Fruit fly (Drosophila melanogaster) whole organism, wandering third instar larva: ENCODE measurements around the gene Sec71.
A peak's percentile ranks its signal among the peaks of the same experiment; 100 is the strongest.

Experiments used
- Abd-B ChIP-seq: fragments of >200 bp; optimal IDR thresholded peaks from 2 replicates; lab custom pipeline; 2017; ENCODE audit warnings: missing biosample characterization, missing genetic modification characterization
- CG32264 ChIP-seq: fragments of 200-800 bp; sonication (Bioruptor generic); optimal IDR thresholded peaks from 2 replicates; lab custom pipeline; 2016; ENCODE audit warnings: missing biosample characterization, missing genetic modification characterization
- CG9705 ChIP-seq: fragments of 200-800 bp; sonication (Bioruptor generic); optimal IDR thresholded peaks from 2 replicates; lab custom pipeline; 2018; ENCODE audit warnings: missing biosample characterization, mild to moderate bottlenecking, missing genetic modification characterization
- CrebA ChIP-seq: fragments of 200-800 bp; sonication (Bioruptor generic); optimal IDR thresholded peaks from 2 replicates; lab custom pipeline; 2016; ENCODE audit warnings: missing biosample characterization, mild to moderate bottlenecking, missing genetic modification characterization, borderline replicate concordance
- Dif ChIP-seq: fragments of 200-275, 200-300 bp; sonication (Bioruptor generic); optimal IDR thresholded peaks from 2 replicates; lab custom pipeline; 2018; ENCODE audit warnings: missing biosample characterization, missing genetic modification characterization; ENCODE audit not compliant: partially characterized antibody
- GATAd ChIP-seq: sonication (Bioruptor generic); optimal IDR thresholded peaks from 2 replicates; lab custom pipeline; 2016; ENCODE audit warnings: missing biosample characterization, missing genetic modification characterization
- HLH106 ChIP-seq: fragments of 200-800 bp; optimal IDR thresholded peaks from 3 replicates; lab custom pipeline; 2019; ENCODE audit warnings: missing biosample characterization, mild to moderate bottlenecking, missing genetic modification characterization, moderate library complexity
- Hnf4 ChIP-seq: fragments of 200-800 bp; sonication (Bioruptor generic); optimal IDR thresholded peaks from 2 replicates; lab custom pipeline; 2016; ENCODE audit warnings: missing biosample characterization, mild to moderate bottlenecking, missing genetic modification characterization
- Hr83 ChIP-seq: fragments of 200-300 bp; sonication (Bioruptor generic); optimal IDR thresholded peaks from 2 replicates; lab custom pipeline; 2016; ENCODE audit warnings: missing biosample characterization, mild to moderate bottlenecking, missing genetic modification characterization, moderate library complexity; ENCODE audit not compliant: poor library complexity, severe bottlenecking
- Jra ChIP-seq: sonication (Bioruptor generic); optimal IDR thresholded peaks from 2 replicates; lab custom pipeline; 2016; ENCODE audit warnings: missing biosample characterization, missing genetic modification characterization
- Mio ChIP-seq: sonication (Bioruptor generic); optimal IDR thresholded peaks from 2 replicates; lab custom pipeline; 2016; ENCODE audit warnings: missing biosample characterization, missing genetic modification characterization
- Myc ChIP-seq: fragments of >200 bp; optimal IDR thresholded peaks from 2 replicates; lab custom pipeline; 2017
- OdsH ChIP-seq: fragments of 200-800 bp; sonication (Bioruptor generic); optimal IDR thresholded peaks from 2 replicates; lab custom pipeline; 2016; ENCODE audit warnings: missing biosample characterization, mild to moderate bottlenecking, missing genetic modification characterization
- Rel ChIP-seq, 2 experiments: fragments of 200-800 bp; sonication (Bioruptor generic) in 1 of 2; optimal IDR thresholded peaks; 2 replicates in 1 of 2; 3 replicates in 1 of 2; lab custom pipeline; 2016 to 2019; ENCODE audit warnings: mild to moderate bottlenecking in 2 of 2, missing biosample characterization in 2 of 2, missing genetic modification characterization in 2 of 2, moderate library complexity in 1 of 2
- Sp1 ChIP-seq: fragments of 200-800 bp; sonication (Bioruptor generic); optimal IDR thresholded peaks from 3 replicates; lab custom pipeline; 2019; ENCODE audit warnings: missing biosample characterization, mild to moderate bottlenecking, missing genetic modification characterization, moderate library complexity
- br ChIP-seq: fragments of 200-800 bp; sonication (Bioruptor generic); optimal IDR thresholded peaks from 2 replicates; lab custom pipeline; 2016; ENCODE audit warnings: missing biosample characterization, missing genetic modification characterization
- dmrt93B ChIP-seq: fragments of 200-800 bp; sonication (Bioruptor generic); optimal IDR thresholded peaks from 2 replicates; lab custom pipeline; 2018; ENCODE audit warnings: missing biosample characterization, mild to moderate bottlenecking, missing genetic modification characterization
- dsf ChIP-seq: sonication (Bioruptor generic); optimal IDR thresholded peaks from 2 replicates; lab custom pipeline; 2016; ENCODE audit warnings: missing biosample characterization, missing genetic modification characterization, borderline replicate concordance
- ey ChIP-seq: fragments of 200-800 bp; sonication (Bioruptor generic); optimal IDR thresholded peaks from 2 replicates; lab custom pipeline; 2016; ENCODE audit warnings: missing biosample characterization, missing genetic modification characterization
- foxo ChIP-seq, 2 experiments: fragments of 200-800 bp; sonication (Bioruptor generic); optimal IDR thresholded peaks; 2 replicates in 1 of 2; 3 replicates in 1 of 2; lab custom pipeline; 2016 to 2017; ENCODE audit warnings: missing biosample characterization in 2 of 2, missing genetic modification characterization in 2 of 2
- fru ChIP-seq: fragments of 200-800 bp; sonication (Bioruptor generic); optimal IDR thresholded peaks from 3 replicates; lab custom pipeline; 2016; ENCODE audit warnings: missing biosample characterization, mild to moderate bottlenecking, missing genetic modification characterization
- h ChIP-seq: fragments of 200-800 bp; sonication (Bioruptor generic); optimal IDR thresholded peaks from 3 replicates; lab custom pipeline; 2016; ENCODE audit warnings: missing biosample characterization, mild to moderate bottlenecking, missing genetic modification characterization
- jim ChIP-seq: fragments of 175-275, 200-325 bp; sonication (Bioruptor generic); optimal IDR thresholded peaks from 2 replicates; lab custom pipeline; 2016; ENCODE audit warnings: missing biosample characterization, mild to moderate bottlenecking, missing genetic modification characterization
- lola ChIP-seq: fragments of >200 bp; optimal IDR thresholded peaks from 2 replicates; lab custom pipeline; 2017; ENCODE audit warnings: missing biosample characterization, missing genetic modification characterization
- psq ChIP-seq: fragments of 200-800 bp; sonication (Bioruptor generic); optimal IDR thresholded peaks from 3 replicates; lab custom pipeline; 2017; ENCODE audit warnings: missing biosample characterization, mild to moderate bottlenecking, missing genetic modification characterization, moderate library complexity
- rgr ChIP-seq: fragments of 200-800 bp; sonication (Bioruptor generic); optimal IDR thresholded peaks from 3 replicates; lab custom pipeline; 2016; ENCODE audit warnings: missing biosample characterization, mild to moderate bottlenecking, missing genetic modification characterization
- sage ChIP-seq: fragments of 200-800 bp; sonication (Bioruptor generic); optimal IDR thresholded peaks from 2 replicates; lab custom pipeline; 2016; ENCODE audit warnings: missing biosample characterization, mild to moderate bottlenecking, missing genetic modification characterization
- sv ChIP-seq: fragments of 200-800 bp; sonication (Bioruptor generic); optimal IDR thresholded peaks from 3 replicates; lab custom pipeline; 2016; ENCODE audit warnings: missing biosample characterization, missing genetic modification characterization
- usp ChIP-seq: fragments of >200 bp; optimal IDR thresholded peaks from 2 replicates; lab custom pipeline; 2017; ENCODE audit warnings: missing biosample characterization, missing genetic modification characterization
- woc ChIP-seq: sonication (Bioruptor generic); optimal IDR thresholded peaks from 2 replicates; lab custom pipeline; 2016; ENCODE audit warnings: missing biosample characterization, mild to moderate bottlenecking, missing genetic modification characterization

Gene Sec71

dm6 chr2L:13780109-13780947 lies 13.0 kb upstream of the Sec71 start, which contains the start of the genes CG9008 and p38b:
Gene CG9008, minus strand, starts transcription at chr2L:13780165.
Gene p38b, plus strand, starts transcription at chr2L:13780689.
- TF ChIP-seq Jra (GFP tag; lab: Kevin White, UChicago) (no peak), OdsH (GFP tag; lab: Kevin White, UChicago) (peak; percentile 76), Hnf4 (GFP tag; lab: Kevin White, UChicago) (peak; percentile 39), sage (GFP tag; lab: Kevin White, UChicago) (peak; percentile 79), sv (GFP tag; lab: Kevin White, UChicago) (peak; percentile 65), HLH106 (tag; lab: Kevin White, UChicago) (peak; percentile 89), h (GFP tag; lab: Kevin White, UChicago) (peak; percentile 69), CrebA (GFP tag; lab: Kevin White, UChicago) (no peak), usp (GFP tag; lab: Kevin White, UChicago) (no peak), foxo (GFP tag; optimal IDR thresholded peaks at IDR 0.05; lab: Kevin White, UChicago) (peak in 1 of 2 experiments; percentile 87), woc (peak; percentile 86), Dif (GFP tag; lab: Kevin White, UChicago) (no peak), Sp1 (GFP tag; lab: Kevin White, UChicago) (peak; percentile 93), Hr83 (GFP tag; lab: Kevin White, UChicago) (peak; percentile 74), CG32264 (GFP tag; lab: Kevin White, UChicago) (peak; percentile 39), Mio (no peak), psq (peak; percentile 84), br (GFP tag; lab: Kevin White, UChicago) (peak; percentile 42), dmrt93B (GFP tag; lab: Kevin White, UChicago) (no peak), fru (peak; percentile 78), CG9705 (GFP tag; lab: Kevin White, UChicago) (peak; percentile 65), jim (peak; percentile 57), rgr (GFP tag; lab: Kevin White, UChicago) (peak; percentile 58), ey (peak; percentile 26), dsf (GFP tag; lab: Kevin White, UChicago) (peak; percentile 18), GATAd (GFP tag; lab: Kevin White, UChicago) (no peak), Rel (GFP tag; optimal IDR thresholded peaks at IDR 0.05; lab: Kevin White, UChicago) (peak; percentile 23), Rel (tag; optimal IDR thresholded peaks at IDR 0.05; lab: Kevin White, UChicago) (peak; percentile 8)

dm6 chr2L:13783264-13784154 lies 9.8 kb upstream of the Sec71 start, which contains the start of gene Eato:
Gene Eato, plus strand, starts transcription at chr2L:13784084.
- TF ChIP-seq Rel (GFP tag; optimal IDR thresholded peaks at IDR 0.05; lab: Kevin White, UChicago) (no peak), Rel (tag; optimal IDR thresholded peaks at IDR 0.05; lab: Kevin White, UChicago) (peak; percentile 15), Mio (no peak), ey (peak; percentile 22), woc (no peak), psq (peak; percentile 25), Hr83 (GFP tag; lab: Kevin White, UChicago) (peak; percentile 3), Hnf4 (GFP tag; lab: Kevin White, UChicago) (peak; percentile 20), OdsH (GFP tag; lab: Kevin White, UChicago) (peak; percentile 17), rgr (GFP tag; lab: Kevin White, UChicago) (peak; percentile 45), CG32264 (GFP tag; lab: Kevin White, UChicago) (no peak), foxo (GFP tag; optimal IDR thresholded peaks at IDR 0.05; lab: Kevin White, UChicago) (peak in 1 of 2 experiments; percentile 53), br (GFP tag; lab: Kevin White, UChicago) (peak; percentile 9), jim (peak; percentile 41), Myc (lab: Kevin White, UChicago) (peak; percentile 19), CrebA (GFP tag; lab: Kevin White, UChicago) (no peak), HLH106 (tag; lab: Kevin White, UChicago) (peak; percentile 16), lola (no peak)

DNA sequence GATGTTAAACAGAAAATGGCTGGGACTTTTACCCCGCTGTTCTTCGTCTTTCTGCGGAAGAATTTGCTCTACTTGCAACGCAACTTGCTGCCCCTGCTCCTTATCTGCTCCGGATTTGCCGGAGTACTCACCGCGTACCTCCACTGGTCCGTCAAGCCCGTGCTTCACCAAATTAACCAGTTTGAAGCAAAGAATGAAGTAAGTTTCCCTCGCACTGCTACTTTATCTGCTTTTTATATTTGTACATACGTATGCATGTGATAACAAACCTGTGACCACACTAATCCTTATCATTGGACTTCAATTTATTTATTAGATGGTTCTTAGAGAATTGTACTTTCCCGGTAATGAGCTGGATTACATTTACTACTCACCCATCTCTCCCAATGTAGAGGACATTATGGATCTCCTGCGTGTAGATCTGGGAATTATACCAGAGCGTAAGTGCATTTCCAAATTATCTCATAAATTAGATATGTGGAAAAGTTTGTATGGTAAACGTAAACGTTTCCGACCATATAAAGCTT lies 9.1 kb upstream of the Sec71 start, which contains the start of gene CG16890:
Gene CG16890, minus strand, starts transcription at position 184 of the 527 bp plus-strand sequence.
- TF ChIP-seq Abd-B, result no peak
- no peak for TF ChIP-seq CG32264 (GFP tag; lab: Kevin White, UChicago)
- no peak for TF ChIP-seq usp (GFP tag; lab: Kevin White, UChicago)
- peak; percentile 44 for TF ChIP-seq h (GFP tag; lab: Kevin White, UChicago)
- TF ChIP-seq Rel (GFP tag; optimal IDR thresholded peaks at IDR 0.05; lab: Kevin White, UChicago), result no peak
- TF ChIP-seq Rel (tag; optimal IDR thresholded peaks at IDR 0.05; lab: Kevin White, UChicago), result peak; percentile 99
